Worm (Caenorhabditis elegans) whole organism, young adult: ENCODE results near the gene ZK470.4.

Experiments
- B0035.1 ChIP-seq: sonication (generic microtip); optimal IDR thresholded peaks from 2 replicates; lab custom pipeline; 2016; ENCODE audit warnings: missing genetic modification characterization, mild to moderate bottlenecking, missing compliant biosample characterization, missing genotype, missing genetic modification reagents
- B0336.3 ChIP-seq: fragments of 200-800 bp; sonication (Bioruptor generic); IDR thresholded peaks from 2 replicates; pipeline ENCODE4 v1.3.6; 2022; ENCODE audit warnings: missing genetic modification characterization, missing compliant biosample characterization
- F52B5.7 ChIP-seq: sonication (generic microtip); optimal IDR thresholded peaks from 2 replicates; lab custom pipeline; 2016; ENCODE audit warnings: mild to moderate bottlenecking, missing genetic modification characterization, missing compliant biosample characterization
- F57C9.4 ChIP-seq: sonication (generic microtip); optimal IDR thresholded peaks from 2 replicates; lab custom pipeline; 2017; ENCODE audit warnings: mild to moderate bottlenecking, missing genetic modification characterization, missing compliant biosample characterization
- K12H6.12 ChIP-seq: fragments of 200-800 bp; sonication (Bioruptor generic); optimal IDR thresholded peaks from 2 replicates; lab custom pipeline; 2018; ENCODE audit warnings: mild to moderate bottlenecking, missing genetic modification characterization, missing compliant biosample characterization
- T26A5.8 ChIP-seq: sonication (generic microtip); optimal IDR thresholded peaks from 2 replicates; lab custom pipeline; 2016; ENCODE audit warnings: missing genetic modification characterization, missing compliant biosample characterization
- Y53G8AR.9 ChIP-seq: fragments of 200-800 bp; sonication (Bioruptor generic); conservative IDR thresholded peaks from 2 replicates; pipeline ENCODE4 v1.3.6; 2022; ENCODE audit warnings: missing genetic modification reagents, missing genetic modification characterization, missing compliant biosample characterization
- Y79H2A.3 ChIP-seq: fragments of 200-800 bp; sonication (Bioruptor generic); conservative IDR thresholded peaks from 2 replicates; pipeline ENCODE4 v1.3.6; 2022; ENCODE audit warnings: missing genetic modification reagents, missing genetic modification characterization, missing compliant biosample characterization
- Y95B8A.8 ChIP-seq: fragments of 200-800 bp; sonication (Bioruptor generic); IDR thresholded peaks from 2 replicates; pipeline ENCODE4 v1.3.6; 2022; ENCODE audit warnings: missing genetic modification reagents, missing genetic modification characterization, missing compliant biosample characterization
- akir-1 ChIP-seq: fragments of 200-800 bp; sonication (Bioruptor generic); optimal IDR thresholded peaks from 2 replicates; lab custom pipeline; 2018; ENCODE audit warnings: mild to moderate bottlenecking, missing genetic modification characterization, moderate library complexity, missing compliant biosample characterization
- ama-1 ChIP-seq, 3 experiments: fragments of 150-350 bp in 1 of 3; sonication (generic microtip) in 2 of 3; optimal IDR thresholded peaks; 2 replicates each; lab custom pipeline; 2014 to 2018; ENCODE audit warnings: missing biosample characterization in 2 of 3, missing genetic modification characterization in 2 of 3, missing genetic modification reagents in 2 of 3
- atf-7 ChIP-seq: sonication (generic microtip); optimal IDR thresholded peaks from 2 replicates; lab custom pipeline; 2017; ENCODE audit warnings: mild to moderate bottlenecking, missing genetic modification characterization, missing compliant biosample characterization
- cebp-1 ChIP-seq, 2 experiments: fragments of 200-800 bp in 1 of 2; sonication (Bioruptor generic) in 1 of 2; sonication (generic microtip) in 1 of 2; IDR thresholded peaks in 1 of 2; optimal IDR thresholded peaks in 1 of 2; 2 replicates each; pipeline versions ENCODE4 v1.3.6 to Lab custom; 2017 to 2022; ENCODE audit warnings: missing compliant biosample characterization in 2 of 2, missing genetic modification characterization in 2 of 2, mild to moderate bottlenecking in 1 of 2, missing genetic modification reagents in 1 of 2, moderate library complexity in 1 of 2
- ceh-58 ChIP-seq: fragments of 200-800 bp; sonication (Bioruptor generic); IDR thresholded peaks from 2 replicates; pipeline ENCODE4 v1.3.6; 2022; ENCODE audit warnings: missing genetic modification characterization, missing compliant biosample characterization
- die-1 ChIP-seq: sonication (generic microtip); optimal IDR thresholded peaks from 2 replicates; lab custom pipeline; 2016; ENCODE audit warnings: missing genotype, mild to moderate bottlenecking, missing genetic modification characterization, missing compliant biosample characterization
- dpff-1 ChIP-seq: sonication (generic microtip); optimal IDR thresholded peaks from 2 replicates; lab custom pipeline; 2017; ENCODE audit warnings: mild to moderate bottlenecking, missing genetic modification characterization, missing compliant biosample characterization
- ekl-4 ChIP-seq: fragments of 200-800 bp; sonication (Bioruptor generic); IDR thresholded peaks from 2 replicates; pipeline ENCODE4 v1.3.6; 2022; ENCODE audit warnings: missing genetic modification reagents, missing genetic modification characterization, missing compliant biosample characterization
- hmg-20 ChIP-seq: fragments of 200-800 bp; sonication (Bioruptor generic); IDR thresholded peaks from 2 replicates; pipeline ENCODE4 v1.3.6; 2022; ENCODE audit warnings: missing genetic modification reagents, missing genetic modification characterization, missing compliant biosample characterization
- let-526 ChIP-seq: fragments of 200-800 bp; sonication (Bioruptor generic); IDR thresholded peaks from 2 replicates; pipeline ENCODE4 v1.3.6; 2022; ENCODE audit warnings: missing genetic modification reagents, missing genetic modification characterization, missing compliant biosample characterization
- let-607 ChIP-seq, 2 experiments: fragments of 200-800 bp in 1 of 2; sonication (Bioruptor generic) in 1 of 2; sonication (generic microtip) in 1 of 2; optimal IDR thresholded peaks; 2 replicates each; lab custom pipeline; 2016 to 2018; ENCODE audit warnings: mild to moderate bottlenecking in 2 of 2, missing compliant biosample characterization in 2 of 2, missing genetic modification characterization in 2 of 2, moderate library complexity in 2 of 2, missing genotype in 1 of 2
- lin-35 ChIP-seq, 3 experiments: fragments of 150-350 bp in 2 of 3; sonication (generic microtip) in 1 of 3; optimal IDR thresholded peaks; 2 replicates each; lab custom pipeline; 2014 to 2018; ENCODE audit warnings: missing biosample characterization in 3 of 3, missing genetic modification characterization in 3 of 3, missing genetic modification reagents in 3 of 3
- lin-40 ChIP-seq: sonication (generic microtip); optimal IDR thresholded peaks from 2 replicates; lab custom pipeline; 2016; ENCODE audit warnings: missing genetic modification characterization, mild to moderate bottlenecking, missing compliant biosample characterization, missing genotype, missing genetic modification reagents
- lsl-1 ChIP-seq: fragments of 200-800 bp; sonication (Bioruptor generic); optimal IDR thresholded peaks from 2 replicates; lab custom pipeline; 2018; ENCODE audit warnings: mild to moderate bottlenecking, missing genetic modification characterization, moderate library complexity, missing compliant biosample characterization
- madf-6 ChIP-seq: fragments of 200-800 bp; sonication (Bioruptor generic); IDR thresholded peaks from 2 replicates; pipeline ENCODE4 v1.3.6; 2022; ENCODE audit warnings: missing genetic modification reagents, missing genetic modification characterization, missing compliant biosample characterization
- mcd-1 ChIP-seq: fragments of 200-800 bp; sonication (Bioruptor generic); IDR thresholded peaks from 2 replicates; pipeline ENCODE4 v1.3.6; 2022; ENCODE audit warnings: missing genetic modification reagents, missing genetic modification characterization, missing compliant biosample characterization
- mes-4 ChIP-seq: sonication (generic microtip); optimal IDR thresholded peaks from 2 replicates; lab custom pipeline; 2016; ENCODE audit warnings: missing genotype, missing genetic modification characterization, missing compliant biosample characterization
- mxl-1 ChIP-seq: sonication (generic microtip); optimal IDR thresholded peaks from 2 replicates; lab custom pipeline; 2016; ENCODE audit warnings: missing genetic modification characterization, missing compliant biosample characterization
- nhr-120 ChIP-seq: fragments of 200-800 bp; sonication (Bioruptor generic); IDR thresholded peaks from 2 replicates; pipeline ENCODE4 v1.3.6; 2022; ENCODE audit warnings: missing genetic modification characterization, missing compliant biosample characterization
- pbrm-1 ChIP-seq: fragments of 200-800 bp; sonication (Bioruptor generic); IDR thresholded peaks from 2 replicates; pipeline ENCODE4 v1.3.6; 2022; ENCODE audit warnings: missing genetic modification reagents, missing genetic modification characterization, missing compliant biosample characterization
- pha-4 ChIP-seq: fragments of 150-350 bp; sonication (generic microtip); optimal IDR thresholded peaks from 2 replicates; lab custom pipeline; 2014; ENCODE audit warnings: missing biosample characterization, missing genetic modification reagents, missing genetic modification characterization
- repo-1 ChIP-seq: sonication (generic microtip); optimal IDR thresholded peaks from 2 replicates; lab custom pipeline; 2017; ENCODE audit warnings: mild to moderate bottlenecking, missing genetic modification characterization, missing compliant biosample characterization
- sea-2 ChIP-seq: fragments of 200-800 bp; sonication (Bioruptor generic); IDR thresholded peaks from 2 replicates; pipeline ENCODE4 v1.3.6; 2022; ENCODE audit warnings: missing genetic modification characterization, missing compliant biosample characterization
- snpc-3.4 ChIP-seq: sonication (generic microtip); optimal IDR thresholded peaks from 2 replicates; lab custom pipeline; 2017; ENCODE audit warnings: missing genetic modification characterization, mild to moderate bottlenecking, missing compliant biosample characterization, antibody characterized with exemption, moderate library complexity, missing genotype, missing genetic modification reagents
- sptf-2 ChIP-seq: fragments of 200-800 bp; sonication (Bioruptor generic); optimal IDR thresholded peaks from 2 replicates; lab custom pipeline; 2018; ENCODE audit warnings: mild to moderate bottlenecking, missing genetic modification characterization, missing compliant biosample characterization
- tlf-1 ChIP-seq: fragments of 200-800 bp; sonication (Bioruptor generic); optimal IDR thresholded peaks from 2 replicates; lab custom pipeline; 2018; ENCODE audit warnings: mild to moderate bottlenecking, missing genetic modification characterization, missing compliant biosample characterization
- xnd-1 ChIP-seq: sonication (generic microtip); optimal IDR thresholded peaks from 2 replicates; lab custom pipeline; 2016; ENCODE audit warnings: missing genotype, missing genetic modification reagents, missing genetic modification characterization, missing compliant biosample characterization
- zfh-2 ChIP-seq: fragments of 200-800 bp; sonication (Bioruptor generic); conservative IDR thresholded peaks from 2 replicates; pipeline ENCODE4 v1.3.6; 2022; ENCODE audit warnings: missing genetic modification reagents, missing genetic modification characterization, missing compliant biosample characterization
- ztf-26 ChIP-seq: sonication (generic microtip); optimal IDR thresholded peaks from 2 replicates; lab custom pipeline; 2017; ENCODE audit warnings: missing genetic modification characterization, missing compliant biosample characterization
- ztf-3 ChIP-seq: fragments of 200-800 bp; sonication (Bioruptor generic); optimal IDR thresholded peaks from 2 replicates; lab custom pipeline; 2018; ENCODE audit warnings: mild to moderate bottlenecking, missing genetic modification characterization, missing compliant biosample characterization

Gene ZK470.4

DNA sequence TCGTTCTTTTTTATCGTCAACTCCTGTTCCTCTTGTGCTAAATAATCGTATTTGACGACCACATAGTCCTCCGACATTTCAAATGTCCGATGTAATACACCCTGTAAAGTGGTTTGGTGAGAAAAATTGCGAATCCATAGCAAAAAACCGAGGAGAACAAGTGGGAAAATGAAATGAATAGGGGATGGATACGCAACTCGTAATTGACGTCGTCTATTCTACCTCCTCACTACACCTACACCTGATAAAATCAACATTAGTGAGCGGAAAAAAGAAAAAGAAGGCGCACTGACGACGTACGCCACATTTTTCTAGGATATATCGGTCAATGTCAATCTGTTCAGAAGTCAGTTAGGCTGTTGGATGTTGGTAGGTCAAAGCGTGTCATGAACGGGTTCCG is 13.8 kb upstream of the ZK470.4 start, which contains the start of gene nck-1 (continued):
- no peak for TF ChIP-seq ztf-3 (GFP tag; lab: Kevin White, UChicago)

DNA sequence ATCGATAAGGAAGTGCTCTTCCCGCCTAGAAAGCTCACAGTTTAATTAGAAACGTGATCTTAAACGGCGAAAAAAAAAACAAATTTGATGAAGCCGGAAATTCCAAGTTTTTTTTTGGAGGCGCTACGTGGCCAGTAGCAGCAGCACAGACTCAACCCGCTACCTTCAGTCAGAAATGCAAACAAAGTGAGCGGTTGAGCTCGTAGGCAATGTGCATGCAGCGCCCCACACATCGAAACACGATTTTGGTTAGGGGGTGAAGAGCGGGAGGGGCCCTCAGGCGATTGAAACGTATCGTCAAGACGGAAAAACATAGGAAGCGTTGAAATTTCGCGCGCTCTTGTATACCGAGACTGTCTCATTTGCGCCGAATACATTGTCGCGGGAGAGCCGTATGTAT is 11.6 kb upstream of the ZK470.4 start:
- TF ChIP-seq F57C9.4 (tag; lab: Kevin White, UChicago): no peak
- peak; percentile 45; the same call in 1 of the 2 replicates for TF ChIP-seq zfh-2 (GFP tag; lab: Robert Waterston, UW)

DNA sequence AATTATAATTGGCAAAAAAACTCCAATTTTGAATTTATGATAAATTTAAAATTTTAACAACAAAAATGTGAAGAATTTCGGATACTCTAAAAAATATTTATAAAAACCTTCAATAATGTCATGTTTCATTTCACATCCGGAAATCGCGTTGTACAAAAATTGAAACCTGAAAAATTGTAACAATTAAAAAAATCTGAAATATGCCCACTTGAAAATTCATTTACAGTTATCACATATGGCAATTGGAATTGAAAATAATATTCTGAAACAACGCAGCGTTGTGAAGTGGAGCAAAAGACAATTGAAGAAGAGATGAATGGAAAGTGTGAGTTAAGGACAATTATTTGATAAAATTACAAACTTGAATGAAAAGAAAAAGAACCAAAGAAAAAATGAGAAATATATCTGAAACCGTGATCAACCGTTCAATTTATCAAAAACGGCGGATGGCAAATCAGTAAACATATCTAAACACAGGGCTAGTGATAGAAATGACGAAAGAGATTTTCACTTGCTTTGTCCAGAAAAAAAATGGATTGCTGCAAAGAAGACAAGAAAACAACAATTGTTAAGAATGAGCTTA is 9.0 kb upstream of the ZK470.4 start:
- TF ChIP-seq cebp-1 (GFP tag; IDR thresholded peaks at IDR 0.05; lab: Robert Waterston, UW) (no peak), cebp-1 (tag; optimal IDR thresholded peaks at IDR 0.05; lab: Kevin White, UChicago) (peak; percentile 39), madf-6 (GFP tag; lab: Robert Waterston, UW) (0 out of 2 replicates have a peak, but pooled peaks have one; percentile 21), atf-7 (tag; lab: Kevin White, UChicago) (no peak), mcd-1 (GFP tag; lab: Robert Waterston, UW) (no peak), hmg-20 (GFP tag; lab: Robert Waterston, UW) (no peak), Y53G8AR.9 (GFP tag; lab: Robert Waterston, UW) (peak; percentile 8; the same call in 1 of the 2 replicates), dpff-1 (tag; lab: Kevin White, UChicago) (peak; percentile 49), snpc-3.4 (tag; lab: Kevin White, UChicago) (no peak), ceh-58 (GFP tag; lab: Robert Waterston, UW) (0 out of 2 replicates have a peak, but pooled peaks have one; percentile 3), B0336.3 (GFP tag; lab: Robert Waterston, UW) (peak; percentile 5; the same call in 1 of the 2 replicates), pha-4 (tag; lab: Kevin White, UChicago) (no peak), xnd-1 (tag; lab: Kevin White, UChicago) (no peak), pbrm-1 (0 out of 2 replicates have a peak, but pooled peaks have one; percentile 15), T26A5.8 (tag; lab: Kevin White, UChicago) (no peak), B0035.1 (tag; lab: Kevin White, UChicago) (no peak), lin-40 (tag; lab: Kevin White, UChicago) (no peak), repo-1 (tag; lab: Kevin White, UChicago) (peak; percentile 69), ekl-4 (GFP tag; lab: Robert Waterston, UW) (0 out of 2 replicates have a peak, but pooled peaks have one; percentile 15), ama-1 (optimal IDR thresholded peaks at IDR 0.05; lab: Kevin White, UChicago) (no peak), ama-1 (GFP tag; optimal IDR thresholded peaks at IDR 0.05; lab: Kevin White, UChicago) (peak in 1 of 2 experiments; percentile 41), lin-35 (GFP tag; optimal IDR thresholded peaks at IDR 0.05; lab: Kevin White, UChicago) (no peak), ztf-26 (tag; lab: Kevin White, UChicago) (peak; percentile 31), die-1 (no peak)

DNA sequence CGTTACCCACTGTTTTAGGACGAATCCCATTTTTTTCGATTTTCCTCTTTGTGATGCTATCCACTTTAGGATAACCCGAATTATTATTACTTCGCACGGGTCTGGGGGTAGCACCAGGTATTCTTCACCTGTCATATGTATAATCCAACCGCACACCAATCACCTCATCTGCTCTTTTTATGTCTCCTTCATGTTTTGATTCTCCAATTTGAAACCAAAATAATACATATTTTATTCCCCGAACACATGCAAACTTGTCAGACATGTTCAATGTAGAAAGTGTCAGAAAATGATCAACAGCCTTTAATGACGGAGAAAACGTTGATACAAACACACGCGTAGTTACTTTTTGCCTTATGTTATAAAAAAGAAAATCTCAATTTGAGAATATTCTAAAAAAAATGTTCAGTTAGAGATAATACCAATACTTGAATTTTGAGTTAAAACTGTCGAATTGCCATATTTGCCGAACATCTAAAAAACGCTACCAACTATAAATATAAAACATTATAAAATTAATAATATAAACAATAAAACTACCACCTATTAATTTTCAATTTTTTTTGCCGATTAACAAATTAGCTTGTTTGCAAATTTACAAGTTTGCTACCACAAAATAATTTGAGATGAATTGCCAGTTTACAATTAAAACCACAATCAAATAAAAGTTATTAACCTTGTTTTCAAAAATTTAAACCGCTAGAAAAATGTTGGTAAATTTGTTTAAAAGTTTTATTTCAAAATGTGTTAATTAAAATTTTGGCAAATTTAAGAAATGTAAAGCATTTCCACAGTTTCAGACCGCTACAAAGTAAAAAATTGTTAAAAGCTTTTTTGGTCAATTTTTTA is 8.3 kb upstream of the ZK470.4 start:
- peak; percentile 59 for TF ChIP-seq Y53G8AR.9 (GFP tag; lab: Robert Waterston, UW)
- no peak for TF ChIP-seq mes-4 (tag; lab: Kevin White, UChicago)
- no peak for TF ChIP-seq nhr-120
- peak; percentile 71 for TF ChIP-seq dpff-1 (tag; lab: Kevin White, UChicago)
- TF ChIP-seq F52B5.7 (tag; lab: Kevin White, UChicago): peak; percentile 44
- no peak for TF ChIP-seq Y79H2A.3 (GFP tag; lab: Robert Waterston, UW)
- TF ChIP-seq K12H6.12: peak; percentile 35
- TF ChIP-seq akir-1 (GFP tag; lab: Kevin White, UChicago): no peak
- TF ChIP-seq mxl-1: no peak
- peak; percentile 1 to 31 for TF ChIP-seq let-607 (tag; optimal IDR thresholded peaks at IDR 0.05; lab: Kevin White, UChicago)
- TF ChIP-seq sea-2 (GFP tag; lab: Robert Waterston, UW): no peak
- TF ChIP-seq lsl-1 (GFP tag; lab: Kevin White, UChicago): no peak
- peak; percentile 26 for TF ChIP-seq madf-6 (GFP tag; lab: Robert Waterston, UW)
- 0 out of 2 replicates have a peak, but pooled peaks have one; percentile 4 for TF ChIP-seq let-526 (GFP tag; lab: Robert Waterston, UW)
- no peak for TF ChIP-seq sptf-2 (GFP tag; lab: Kevin White, UChicago)
- TF ChIP-seq Y95B8A.8 (GFP tag; lab: Robert Waterston, UW): no peak
- peak; percentile 25 for TF ChIP-seq tlf-1 (GFP tag; lab: Kevin White, UChicago)
- peak; percentile 12 for TF ChIP-seq ama-1 (optimal IDR thresholded peaks at IDR 0.05; lab: Kevin White, UChicago)
- TF ChIP-seq ama-1 (GFP tag; optimal IDR thresholded peaks at IDR 0.05; lab: Kevin White, UChicago): no peak
